Fruit fly (Drosophila melanogaster) whole organism, embryonic: Measurements from ENCODE around the gene RluA-1.

Experiments
- CG10462 ChIP-seq: fragments of 200-800 bp; sonication (Bioruptor generic); optimal IDR thresholded peaks from 2 replicates; lab custom pipeline; 2016; ENCODE audit warnings: missing biosample characterization, missing genetic modification characterization
- CG15514 ChIP-seq: fragments of 200-800 bp; sonication (Bioruptor generic); optimal IDR thresholded peaks from 3 replicates; lab custom pipeline; 2017; ENCODE audit warnings: missing biosample characterization, missing genetic modification characterization, mild to moderate bottlenecking, moderate library complexity, missing genetic modification reagents
- CG4282 ChIP-seq: fragments of 200-800 bp; sonication (Bioruptor generic); optimal IDR thresholded peaks from 2 replicates; lab custom pipeline; 2016; ENCODE audit warnings: missing biosample characterization, missing genetic modification characterization
- CG9817 ChIP-seq: fragments of 200-800 bp; sonication (Bioruptor generic); optimal IDR thresholded peaks from 2 replicates; lab custom pipeline; 2018; ENCODE audit warnings: missing biosample characterization, mild to moderate bottlenecking, missing genetic modification characterization, moderate library complexity
- Chrac-16 ChIP-seq: fragments of 200-800 bp; sonication (Bioruptor generic); optimal IDR thresholded peaks from 3 replicates; lab custom pipeline; 2016; ENCODE audit warnings: missing biosample characterization, missing genetic modification characterization
- Mad ChIP-seq: fragments of 200-800 bp; sonication (Bioruptor generic); optimal IDR thresholded peaks from 2 replicates; lab custom pipeline; 2016; ENCODE audit warnings: missing biosample characterization, missing genetic modification characterization
- Rx ChIP-seq: fragments of 200-800 bp; sonication (Bioruptor generic); IDR thresholded peaks from 2 replicates; pipeline ENCODE4 v1.3.6; 2022; ENCODE audit warnings: missing biosample characterization, missing genetic modification characterization
- h ChIP-seq: fragments of >200 bp; optimal IDR thresholded peaks from 2 replicates; lab custom pipeline; 2017
- insv ChIP-seq, 2 experiments: fragments of 200-800 bp; sonication (Bioruptor generic); optimal IDR thresholded peaks; 3 replicates each; lab custom pipeline; 2016 to 2018; ENCODE audit warnings: missing biosample characterization in 2 of 2, missing genetic modification characterization in 2 of 2
- lab ChIP-seq: fragments of 200-800 bp; sonication (Bioruptor generic); optimal IDR thresholded peaks from 3 replicates; lab custom pipeline; 2017; ENCODE audit warnings: missing biosample characterization, missing genetic modification characterization, mild to moderate bottlenecking, moderate library complexity, missing genetic modification reagents
- odd ChIP-seq: fragments of 200-800 bp; sonication (Bioruptor generic); optimal IDR thresholded peaks from 2 replicates; lab custom pipeline; 2017; ENCODE audit warnings: missing biosample characterization, mild to moderate bottlenecking, missing genetic modification characterization
- zf30C ChIP-seq: fragments of 200-800 bp; sonication (Bioruptor generic); optimal IDR thresholded peaks from 3 replicates; lab custom pipeline; 2018; ENCODE audit warnings: missing biosample characterization, mild to moderate bottlenecking, missing genetic modification characterization

dm6 chr2L:10428528-10428927 lies 45.6 kb downstream of the RluA-1 start, which contains the start of gene CG5188:
- TF ChIP-seq odd (GFP tag; lab: Kevin White, UChicago) (no peak), CG9817 (tag; lab: Kevin White, UChicago) (no peak), insv (GFP tag; optimal IDR thresholded peaks at IDR 0.05; lab: Kevin White, UChicago) (no peak), lab (GFP tag; lab: Kevin White, UChicago) (no peak), zf30C (GFP tag; lab: Kevin White, UChicago) (no peak), Chrac-16 (peak; percentile 19), h (lab: Kevin White, UChicago) (no peak), Rx (GFP tag; lab: Robert Waterston, UW) (no peak), CG4282 (GFP tag; lab: Kevin White, UChicago) (peak; percentile 6), Mad (GFP tag; lab: Kevin White, UChicago) (no peak), CG15514 (GFP tag; lab: Kevin White, UChicago) (peak; percentile 44), CG10462 (GFP tag; lab: Kevin White, UChicago) (no peak)
